Fruit fly (Drosophila melanogaster) whole organism, embryonic: ENCODE data around the gene Lsd-1.

Source experiments
- Atf3 ChIP-seq: fragments of 200-800 bp; sonication (Bioruptor generic); optimal IDR thresholded peaks from 3 replicates; lab custom pipeline; 2016; ENCODE audit warnings: missing biosample characterization, missing genetic modification characterization
- CG10654 ChIP-seq: fragments of 200-800 bp; sonication (Bioruptor generic); optimal IDR thresholded peaks from 2 replicates; lab custom pipeline; 2016; ENCODE audit warnings: missing biosample characterization, missing genetic modification characterization
- CG12744 ChIP-seq: fragments of 200-800 bp; sonication (Bioruptor generic); optimal IDR thresholded peaks from 2 replicates; lab custom pipeline; 2016; ENCODE audit warnings: missing biosample characterization, missing genetic modification characterization
- CG13894 ChIP-seq: fragments of 200-800 bp; sonication (Bioruptor generic); optimal IDR thresholded peaks from 3 replicates; lab custom pipeline; 2018; ENCODE audit warnings: missing biosample characterization, mild to moderate bottlenecking, missing genetic modification characterization, moderate library complexity
- CG16813 ChIP-seq: fragments of 200-800 bp; sonication (Bioruptor generic); IDR thresholded peaks from 3 replicates; pipeline ENCODE4 v1.3.6; 2022; ENCODE audit warnings: missing biosample characterization, missing genetic modification characterization; ENCODE audit not compliant: partially characterized antibody
- CG17912 ChIP-seq: fragments of 200-800 bp; sonication (Bioruptor generic); optimal IDR thresholded peaks from 2 replicates; lab custom pipeline; 2018; ENCODE audit warnings: missing biosample characterization, mild to moderate bottlenecking, missing genetic modification characterization
- CG18262 ChIP-seq: fragments of 200-800 bp; optimal IDR thresholded peaks from 3 replicates; lab custom pipeline; 2019; ENCODE audit warnings: missing biosample characterization, mild to moderate bottlenecking, missing genetic modification characterization, moderate library complexity
- CG18619 ChIP-seq: fragments of 200-800 bp; sonication (Bioruptor generic); optimal IDR thresholded peaks from 3 replicates; lab custom pipeline; 2017; ENCODE audit warnings: missing biosample characterization, mild to moderate bottlenecking, missing genetic modification characterization
- CG2678 ChIP-seq: fragments of 200-800 bp; sonication (Bioruptor generic); optimal IDR thresholded peaks from 3 replicates; lab custom pipeline; 2019; ENCODE audit warnings: missing biosample characterization, mild to moderate bottlenecking, missing genetic modification characterization, moderate library complexity
- CG2889 ChIP-seq: fragments of 200-800 bp; sonication (Bioruptor generic); IDR thresholded peaks from 3 replicates; pipeline ENCODE4 v1.3.6; 2022; ENCODE audit warnings: missing biosample characterization, missing genetic modification characterization
- CG31224 ChIP-seq: fragments of 200-800 bp; sonication (Bioruptor generic); IDR thresholded peaks from 2 replicates; pipeline ENCODE4 v1.3.6; 2022; ENCODE audit warnings: missing biosample characterization, missing genetic modification characterization
- CG34422 ChIP-seq: fragments of 200-800 bp; sonication (Bioruptor generic); IDR thresholded peaks from 3 replicates; pipeline ENCODE4 v1.3.6; 2022; ENCODE audit warnings: missing biosample characterization, missing genetic modification characterization
- CG4707 ChIP-seq: fragments of 200-800 bp; sonication (Bioruptor generic); optimal IDR thresholded peaks from 2 replicates; lab custom pipeline; 2018; ENCODE audit warnings: missing biosample characterization, mild to moderate bottlenecking, missing genetic modification characterization, moderate library complexity
- CG7357 ChIP-seq: fragments of 200-800 bp; sonication (Bioruptor generic); IDR thresholded peaks from 3 replicates; pipeline ENCODE4 v1.3.6; 2022; ENCODE audit warnings: missing biosample characterization, missing genetic modification characterization
- CG9727 ChIP-seq: fragments of 200-800 bp; sonication (Bioruptor generic); optimal IDR thresholded peaks from 3 replicates; lab custom pipeline; 2017; ENCODE audit warnings: missing biosample characterization, mild to moderate bottlenecking, missing genetic modification characterization
- HLH3B ChIP-seq: fragments of 200-800 bp; sonication (Bioruptor generic); IDR thresholded peaks from 2 replicates; pipeline ENCODE4 v1.3.6; 2022; ENCODE audit warnings: missing biosample characterization, missing genetic modification characterization
- Hr51 ChIP-seq, 2 experiments: fragments of 200-800 bp; sonication (Bioruptor generic); optimal IDR thresholded peaks; 2 replicates in 1 of 2; 3 replicates in 1 of 2; lab custom pipeline; 2016 to 2018; ENCODE audit warnings: missing biosample characterization in 2 of 2, missing genetic modification characterization in 2 of 2, mild to moderate bottlenecking in 1 of 2, moderate library complexity in 1 of 2
- Hsf ChIP-seq: fragments of 200-800 bp; sonication (Bioruptor generic); optimal IDR thresholded peaks from 3 replicates; lab custom pipeline; 2016; ENCODE audit warnings: missing biosample characterization, missing genetic modification characterization
- Kr ChIP-seq: fragments of 200-800 bp; sonication (Bioruptor generic); optimal IDR thresholded peaks from 2 replicates; lab custom pipeline; 2017; ENCODE audit warnings: missing biosample characterization, mild to moderate bottlenecking, missing genetic modification characterization
- Lhr ChIP-seq: fragments of 200-800 bp; sonication (Bioruptor generic); optimal IDR thresholded peaks from 3 replicates; lab custom pipeline; 2017; ENCODE audit warnings: mild to moderate bottlenecking, missing biosample characterization, missing genetic modification reagents, missing genetic modification characterization
- Lpt ChIP-seq: fragments of >200 bp; optimal IDR thresholded peaks from 2 replicates; lab custom pipeline; 2018; ENCODE audit warnings: missing biosample characterization, missing genetic modification characterization
- Med ChIP-seq: fragments of 200-800 bp; sonication (Bioruptor generic); peaks from one replicate; lab custom pipeline; 2016; ENCODE audit warnings: missing biosample characterization, missing genetic modification characterization, mild to moderate bottlenecking, inconsistent platforms, moderate library complexity
- NK7.1 ChIP-seq: fragments of 200-800 bp; sonication (Bioruptor generic); optimal IDR thresholded peaks from 3 replicates; lab custom pipeline; 2016; ENCODE audit warnings: missing biosample characterization, missing genetic modification characterization
- Nf-YC ChIP-seq: fragments of 200-800 bp; optimal IDR thresholded peaks from 3 replicates; lab custom pipeline; 2019; ENCODE audit warnings: missing biosample characterization, mild to moderate bottlenecking, missing genetic modification characterization, moderate library complexity
- Opbp ChIP-seq: fragments of 200-800 bp; sonication (Bioruptor generic); IDR thresholded peaks from 3 replicates; pipeline ENCODE4 v1.3.6; 2022; ENCODE audit warnings: missing biosample characterization, missing genetic modification characterization; ENCODE audit not compliant: partially characterized antibody
- PHDP ChIP-seq: fragments of 200-800 bp; sonication (Bioruptor generic); optimal IDR thresholded peaks from 3 replicates; lab custom pipeline; 2018; ENCODE audit warnings: missing biosample characterization, mild to moderate bottlenecking, missing genetic modification characterization, moderate library complexity
- Ptx1 ChIP-seq: fragments of 200-800 bp; sonication (Bioruptor generic); IDR thresholded peaks from 2 replicates; pipeline ENCODE4 v1.3.6; 2022; ENCODE audit warnings: missing biosample characterization, missing genetic modification characterization
- Trl ChIP-seq, 3 experiments: fragments of >200 bp in 2 of 3; fragments of 200-800 bp in 1 of 3; sonication (Bioruptor generic) in 1 of 3; optimal IDR thresholded peaks; 2 replicates in 1 of 3; 3 replicates in 2 of 3; lab custom pipeline; 2016 to 2017; ENCODE audit warnings: missing biosample characterization in 1 of 3, missing genetic modification characterization in 1 of 3
- YL-1 ChIP-seq: fragments of 200-800 bp; sonication (Bioruptor generic); optimal IDR thresholded peaks from 3 replicates; lab custom pipeline; 2017; ENCODE audit warnings: missing biosample characterization, mild to moderate bottlenecking, missing genetic modification characterization
- ab ChIP-seq: fragments of 200-800 bp; sonication (Bioruptor generic); optimal IDR thresholded peaks from 2 replicates; lab custom pipeline; 2016; ENCODE audit warnings: missing biosample characterization, missing genetic modification characterization
- bigmax ChIP-seq: fragments of 200-800 bp; sonication (Bioruptor generic); optimal IDR thresholded peaks from 2 replicates; lab custom pipeline; 2018; ENCODE audit warnings: missing biosample characterization, mild to moderate bottlenecking, missing genetic modification characterization
- chif ChIP-seq, 2 experiments: fragments of 200-800 bp; sonication (Bioruptor generic); optimal IDR thresholded peaks; 3 replicates each; lab custom pipeline; 2016; ENCODE audit warnings: missing biosample characterization in 2 of 2, missing genetic modification characterization in 2 of 2
- disco-r ChIP-seq: fragments of 200-800 bp; sonication (Bioruptor generic); optimal IDR thresholded peaks from 2 replicates; lab custom pipeline; 2016; ENCODE audit warnings: missing biosample characterization, missing genetic modification characterization
- en ChIP-seq: fragments of 200-800 bp; sonication (Bioruptor generic); optimal IDR thresholded peaks from 2 replicates; lab custom pipeline; 2016; ENCODE audit warnings: missing biosample characterization, missing genetic modification characterization
- eve ChIP-seq, 2 experiments: fragments of >200 bp; optimal IDR thresholded peaks; 2 replicates each; lab custom pipeline; 2017; ENCODE audit warnings: missing biosample characterization in 2 of 2, missing genetic modification characterization in 2 of 2
- eyg ChIP-seq: fragments of 200-800 bp; sonication (Bioruptor generic); optimal IDR thresholded peaks from 3 replicates; lab custom pipeline; 2016; ENCODE audit warnings: missing biosample characterization, missing genetic modification characterization
- ftz-f1 ChIP-seq: fragments of 200-800 bp; sonication (Bioruptor generic); optimal IDR thresholded peaks from 2 replicates; lab custom pipeline; 2016; ENCODE audit warnings: missing biosample characterization, missing genetic modification characterization
- gem ChIP-seq: fragments of 200-800 bp; sonication (Bioruptor generic); optimal IDR thresholded peaks from 2 replicates; lab custom pipeline; 2019; ENCODE audit warnings: missing biosample characterization, mild to moderate bottlenecking, missing genetic modification characterization, moderate library complexity
- hth ChIP-seq: fragments of >200 bp; optimal IDR thresholded peaks from 2 replicates; lab custom pipeline; 2017; ENCODE audit warnings: inconsistent platforms
- jumu ChIP-seq: fragments of 200-800 bp; sonication (Bioruptor generic); optimal IDR thresholded peaks from 3 replicates; lab custom pipeline; 2016; ENCODE audit warnings: missing biosample characterization, missing genetic modification characterization
- ken ChIP-seq: fragments of 200-800 bp; sonication (Bioruptor generic); IDR thresholded peaks from 3 replicates; pipeline ENCODE4 v1.3.6; 2022; ENCODE audit warnings: missing biosample characterization, missing genetic modification characterization
- lab ChIP-seq: fragments of 200-800 bp; sonication (Bioruptor generic); optimal IDR thresholded peaks from 3 replicates; lab custom pipeline; 2017; ENCODE audit warnings: missing biosample characterization, missing genetic modification characterization, mild to moderate bottlenecking, moderate library complexity, missing genetic modification reagents
- oc ChIP-seq: fragments of 200-800 bp; sonication (Bioruptor generic); optimal IDR thresholded peaks from 2 replicates; lab custom pipeline; 2018; ENCODE audit warnings: missing biosample characterization, mild to moderate bottlenecking, missing genetic modification characterization, moderate library complexity
- prd ChIP-seq, 3 experiments: fragments of >200 bp in 2 of 3; fragments of 200-800 bp in 1 of 3; sonication (Bioruptor generic) in 1 of 3; optimal IDR thresholded peaks in 2 of 3; IDR thresholded peaks in 1 of 3; 2 replicates in 2 of 3; 3 replicates in 1 of 3; pipeline versions ENCODE4 v1.3.6 to Lab custom; 2017 to 2022; ENCODE audit warnings: missing biosample characterization in 1 of 3, missing genetic modification characterization in 1 of 3
- pros ChIP-seq: fragments of 200-800 bp; sonication (Bioruptor generic); optimal IDR thresholded peaks from 3 replicates; lab custom pipeline; 2019; ENCODE audit warnings: missing biosample characterization, mild to moderate bottlenecking, missing genetic modification characterization, moderate library complexity
- slp2 ChIP-seq: fragments of 200-800 bp; sonication (Bioruptor generic); optimal IDR thresholded peaks from 2 replicates; lab custom pipeline; 2016; ENCODE audit warnings: missing biosample characterization, missing genetic modification characterization
- twi ChIP-seq: fragments of 200-800 bp; optimal IDR thresholded peaks from 2 replicates; lab custom pipeline; 2019; ENCODE audit warnings: missing biosample characterization, mild to moderate bottlenecking, missing genetic modification characterization, moderate library complexity
- tx ChIP-seq: fragments of 200-800 bp; sonication (Bioruptor generic); optimal IDR thresholded peaks from 2 replicates; lab custom pipeline; 2016; ENCODE audit warnings: missing biosample characterization, missing genetic modification characterization
- zf30C ChIP-seq: fragments of 200-800 bp; sonication (Bioruptor generic); optimal IDR thresholded peaks from 3 replicates; lab custom pipeline; 2018; ENCODE audit warnings: missing biosample characterization, mild to moderate bottlenecking, missing genetic modification characterization

Gene Lsd-1

dm6 chr3R:23781466-23781935 is 17.8 kb downstream of the Lsd-1 start, which contains the start of the genes Nup98-96 and mbc (continued):
- TF ChIP-seq oc (peak; percentile 68), Med (GFP tag; lab: Kevin White, UChicago) (peak; percentile 98), Trl (optimal IDR thresholded peaks at IDR 0.05; lab: Kevin White, UChicago) (peak in 1 of 2 experiments; percentile 24), Trl (GFP tag; optimal IDR thresholded peaks at IDR 0.05; lab: Kevin White, UChicago) (peak; percentile 90), CG12744 (GFP tag; lab: Kevin White, UChicago) (peak; percentile 76), NK7.1 (peak; percentile 67), Atf3 (GFP tag; lab: Kevin White, UChicago) (peak; percentile 89), Lhr (GFP tag; lab: Kevin White, UChicago) (peak; percentile 87), slp2 (GFP tag; lab: Kevin White, UChicago) (peak; percentile 90), jumu (GFP tag; lab: Kevin White, UChicago) (peak; percentile 94), HLH3B (GFP tag; lab: Robert Waterston, UW) (peak; percentile 83), ken (GFP tag; lab: Robert Waterston, UW) (peak; percentile 83), Opbp (GFP tag; lab: Robert Waterston, UW) (0 out of 3 replicates have a peak, but pooled peaks have one; percentile 33), Ptx1 (peak; percentile 91), PHDP (tag; lab: Kevin White, UChicago) (peak; percentile 80), twi (tag; lab: Kevin White, UChicago) (peak; percentile 74), CG10654 (peak; percentile 81), ab (GFP tag; lab: Kevin White, UChicago) (peak; percentile 91), lab (GFP tag; lab: Kevin White, UChicago) (peak; percentile 79), CG31224 (GFP tag; lab: Robert Waterston, UW) (peak; percentile 61), prd (optimal IDR thresholded peaks at IDR 0.05; lab: Kevin White, UChicago) (no peak), prd (GFP tag; IDR thresholded peaks at IDR 0.05; lab: Robert Waterston, UW) (peak; percentile 92), ftz-f1 (GFP tag; lab: Kevin White, UChicago) (peak; percentile 30), CG16813 (no peak; the same call in 2 of the 3 replicates), CG13894 (peak; percentile 80), gem (tag; lab: Kevin White, UChicago) (peak; percentile 92), eve (GFP tag; optimal IDR thresholded peaks at IDR 0.05; lab: Kevin White, UChicago) (peak in 1 of 2 experiments; percentile 12), CG18619 (peak; percentile 81), Hsf (GFP tag; lab: Kevin White, UChicago) (peak; percentile 94), CG2678 (tag; lab: Kevin White, UChicago) (peak; percentile 85), Lpt (GFP tag; lab: Kevin White, UChicago) (no peak), hth (lab: Kevin White, UChicago) (no peak), CG18262 (tag; lab: Kevin White, UChicago) (peak; percentile 78), YL-1 (peak; percentile 93), Hr51 (GFP tag; optimal IDR thresholded peaks at IDR 0.05; lab: Kevin White, UChicago) (peak; percentile 80 to 85), tx (GFP tag; lab: Kevin White, UChicago) (peak; percentile 91), Kr (GFP tag; lab: Kevin White, UChicago) (no peak), CG7357 (peak; percentile 99), en (GFP tag; lab: Kevin White, UChicago) (peak; percentile 73), pros (GFP tag; lab: Kevin White, UChicago) (no peak), bigmax (no peak), Nf-YC (peak; percentile 75), CG34422 (GFP tag; lab: Robert Waterston, UW) (peak; percentile 86), CG2889 (GFP tag; lab: Robert Waterston, UW) (peak; percentile 63; the same call in 2 of the 3 replicates), disco-r (GFP tag; lab: Kevin White, UChicago) (peak; percentile 72), chif (GFP tag; optimal IDR thresholded peaks at IDR 0.05; lab: Kevin White, UChicago) (peak; percentile 73 to 93), CG9727 (GFP tag; lab: Kevin White, UChicago) (peak; percentile 84), zf30C (GFP tag; lab: Kevin White, UChicago) (peak; percentile 97), CG4707 (GFP tag; lab: Kevin White, UChicago) (peak; percentile 50), eyg (GFP tag; lab: Kevin White, UChicago) (peak; percentile 74), CG17912 (GFP tag; lab: Kevin White, UChicago) (no peak)
